ENCODE assay signal across 1 fruit fly cellular context in genomic region chr2L:13514945-13515687, dm6.
TF ChIP-seq lines count a peak whose summit lies in the region.

No protein-coding gene starts in this region.

TF ChIP-seq in whole organism, embryonic, 481 proteins besides CTCF, POLR2A, EP300 and RAD21 (continued from another document and continues in another):
- no peak for TF ChIP-seq ash1 (GFP tag; optimal IDR thresholded peaks at IDR 0.05; lab: Kevin White, UChicago)
- peak; percentile 7 for TF ChIP-seq fd3F (GFP tag; optimal IDR thresholded peaks at IDR 0.05; lab: Kevin White, UChicago)
- TF ChIP-seq CG9817 (tag; optimal IDR thresholded peaks at IDR 0.05; lab: Kevin White, UChicago) = peak; percentile 25
- no peak for TF ChIP-seq fd102C (GFP tag; optimal IDR thresholded peaks at IDR 0.05; lab: Kevin White, UChicago)
- peak; percentile 80 for TF ChIP-seq pb (GFP tag; optimal IDR thresholded peaks at IDR 0.05; lab: Kevin White, UChicago)
- peak; percentile 59 for TF ChIP-seq Ravus (GFP tag; IDR thresholded peaks at IDR 0.05; lab: Robert Waterston, UW)
- peak; percentile 65 for TF ChIP-seq CG2120 (GFP tag; optimal IDR thresholded peaks at IDR 0.05; lab: Kevin White, UChicago)
- TF ChIP-seq pros (GFP tag; optimal IDR thresholded peaks at IDR 0.05; lab: Kevin White, UChicago) = no peak
- peak; percentile 9 for TF ChIP-seq fu2 (GFP tag; optimal IDR thresholded peaks at IDR 0.05; lab: Kevin White, UChicago)
- peak; percentile 76 for TF ChIP-seq CG18476 (GFP tag; optimal IDR thresholded peaks at IDR 0.05; lab: Kevin White, UChicago)
- no peak for TF ChIP-seq Usf (GFP tag; optimal IDR thresholded peaks at IDR 0.05; lab: Kevin White, UChicago)
- TF ChIP-seq CG6813 (GFP tag; optimal IDR thresholded peaks at IDR 0.05; lab: Kevin White, UChicago) = peak; percentile 55
- no peak for TF ChIP-seq CG15601 (tag; optimal IDR thresholded peaks at IDR 0.05; lab: Kevin White, UChicago)
- TF ChIP-seq CG7745 (tag; optimal IDR thresholded peaks at IDR 0.05; lab: Kevin White, UChicago) = no peak
- peak; percentile 82 for TF ChIP-seq al (GFP tag; IDR thresholded peaks at IDR 0.05; lab: Robert Waterston, UW)
- peak; percentile 34 for TF ChIP-seq kah (GFP tag; optimal IDR thresholded peaks at IDR 0.05; lab: Kevin White, UChicago)
- TF ChIP-seq grn (GFP tag; optimal IDR thresholded peaks at IDR 0.05; lab: Kevin White, UChicago) = peak; percentile 0
- peak; percentile 83 for TF ChIP-seq CG1792 (GFP tag; optimal IDR thresholded peaks at IDR 0.05; lab: Kevin White, UChicago)
- no peak for TF ChIP-seq CG30020 (tag; optimal IDR thresholded peaks at IDR 0.05; lab: Kevin White, UChicago)
- TF ChIP-seq Mes4 (GFP tag; optimal IDR thresholded peaks at IDR 0.05; lab: Kevin White, UChicago) = peak; percentile 60
- no peak for TF ChIP-seq exex (tag; optimal IDR thresholded peaks at IDR 0.05; lab: Kevin White, UChicago)
- no peak for TF ChIP-seq nom (GFP tag; optimal IDR thresholded peaks at IDR 0.05; lab: Kevin White, UChicago)
- TF ChIP-seq CG34224 (GFP tag; IDR thresholded peaks at IDR 0.05; lab: Robert Waterston, UW; ENCODE audit: partially characterized antibody) = no peak
- TF ChIP-seq CG9437 (GFP tag; optimal IDR thresholded peaks at IDR 0.05; lab: Kevin White, UChicago) = peak; percentile 52
- peak; percentile 28; the same call in 1 of the 2 replicates for TF ChIP-seq CG4404 (GFP tag; IDR thresholded peaks at IDR 0.05; lab: Robert Waterston, UW)
- TF ChIP-seq bsh (GFP tag; optimal IDR thresholded peaks at IDR 0.05; lab: Kevin White, UChicago) = peak in 1 of 2 experiments; percentile 79
- TF ChIP-seq shn (GFP tag; optimal IDR thresholded peaks at IDR 0.05; lab: Kevin White, UChicago) = peak; percentile 39
- peak; percentile 60 to 86 for TF ChIP-seq dpn (GFP tag; optimal IDR thresholded peaks at IDR 0.05; lab: Kevin White, UChicago)
- TF ChIP-seq CG11093 (GFP tag; IDR thresholded peaks at IDR 0.05; lab: Robert Waterston, UW) = peak; percentile 72
- peak; percentile 72 for TF ChIP-seq NK7.1 (GFP tag; optimal IDR thresholded peaks at IDR 0.05; lab: Kevin White, UChicago)
- TF ChIP-seq ro (GFP tag; IDR thresholded peaks at IDR 0.05; lab: Robert Waterston, UW) = no peak
- peak; percentile 98 for TF ChIP-seq Med (GFP tag; lab: Kevin White, UChicago)
- peak; percentile 3 for TF ChIP-seq CG10209 (GFP tag; optimal IDR thresholded peaks at IDR 0.05; lab: Kevin White, UChicago)
- no peak for TF ChIP-seq kni (GFP tag; optimal IDR thresholded peaks at IDR 0.05; lab: Kevin White, UChicago)
- peak; percentile 20 for TF ChIP-seq psq (GFP tag; optimal IDR thresholded peaks at IDR 0.05; lab: Kevin White, UChicago)
- TF ChIP-seq chinmo (GFP tag; IDR thresholded peaks at IDR 0.05; lab: Robert Waterston, UW; ENCODE audit: partially characterized antibody) = no peak
- peak; percentile 82 for TF ChIP-seq ems (GFP tag; optimal IDR thresholded peaks at IDR 0.05; lab: Kevin White, UChicago)
- TF ChIP-seq schlank (tag; optimal IDR thresholded peaks at IDR 0.05; lab: Kevin White, UChicago) = no peak
- TF ChIP-seq Xrp1 (GFP tag; IDR thresholded peaks at IDR 0.05; lab: Robert Waterston, UW) = peak; percentile 83
- TF ChIP-seq CG11696 (GFP tag; IDR thresholded peaks at IDR 0.05; lab: Robert Waterston, UW) = peak; percentile 61
- TF ChIP-seq Pdp1 (GFP tag; optimal IDR thresholded peaks at IDR 0.05; lab: Kevin White, UChicago) = peak; percentile 62 to 86
- peak; percentile 39 for TF ChIP-seq chn (GFP tag; optimal IDR thresholded peaks at IDR 0.05; lab: Kevin White, UChicago)
- TF ChIP-seq H15 (GFP tag; IDR thresholded peaks at IDR 0.05; lab: Robert Waterston, UW) = peak; percentile 75
- no peak for TF ChIP-seq Lim3 (GFP tag; IDR thresholded peaks at IDR 0.05; lab: Robert Waterston, UW)
- TF ChIP-seq lbe (GFP tag; optimal IDR thresholded peaks at IDR 0.05; lab: Kevin White, UChicago) = no peak
- peak; percentile 56 for TF ChIP-seq danr (GFP tag; IDR thresholded peaks at IDR 0.05; lab: Robert Waterston, UW)
- TF ChIP-seq Side (GFP tag; optimal IDR thresholded peaks at IDR 0.05; lab: Kevin White, UChicago) = peak; percentile 73
- TF ChIP-seq Chrac-16 (GFP tag; optimal IDR thresholded peaks at IDR 0.05; lab: Kevin White, UChicago) = peak; percentile 24
- TF ChIP-seq CG15696 (tag; optimal IDR thresholded peaks at IDR 0.05; lab: Kevin White, UChicago) = peak; percentile 48
- no peak for TF ChIP-seq CG14860 (GFP tag; IDR thresholded peaks at IDR 0.05; lab: Robert Waterston, UW; ENCODE audit: partially characterized antibody)
- peak; percentile 49 for TF ChIP-seq tin (GFP tag; optimal IDR thresholded peaks at IDR 0.05; lab: Kevin White, UChicago)
- no peak for TF ChIP-seq mld (GFP tag; IDR thresholded peaks at IDR 0.05; lab: Robert Waterston, UW; ENCODE audit: partially characterized antibody)
- TF ChIP-seq knrl (GFP tag; IDR thresholded peaks at IDR 0.05; lab: Robert Waterston, UW; ENCODE audit: partially characterized antibody) = no peak
- peak; percentile 72 for TF ChIP-seq Meics (GFP tag; optimal IDR thresholded peaks at IDR 0.05; lab: Kevin White, UChicago)
- TF ChIP-seq ham (GFP tag; IDR thresholded peaks at IDR 0.05; lab: Robert Waterston, UW) = no peak
- peak; percentile 68 for TF ChIP-seq CG14050 (GFP tag; IDR thresholded peaks at IDR 0.05; lab: Robert Waterston, UW)
- TF ChIP-seq CG1832 (GFP tag; optimal IDR thresholded peaks at IDR 0.05; lab: Kevin White, UChicago) = no peak
- peak; percentile 43 for TF ChIP-seq ttk (GFP tag; IDR thresholded peaks at IDR 0.05; lab: Robert Waterston, UW)
- peak; percentile 62 for TF ChIP-seq ap (GFP tag; IDR thresholded peaks at IDR 0.05; lab: Robert Waterston, UW)
- TF ChIP-seq fd64A (GFP tag; optimal IDR thresholded peaks at IDR 0.05; lab: Kevin White, UChicago) = no peak
- peak in 1 of 3 experiments; percentile 31 for TF ChIP-seq Stat92E (GFP tag; optimal IDR thresholded peaks at IDR 0.05; lab: Kevin White, UChicago)
- TF ChIP-seq ac (GFP tag; optimal IDR thresholded peaks at IDR 0.05; lab: Kevin White, UChicago) = no peak
- no peak for TF ChIP-seq gfzf (GFP tag; optimal IDR thresholded peaks at IDR 0.05; lab: Kevin White, UChicago)
- TF ChIP-seq pfk (GFP tag; optimal IDR thresholded peaks at IDR 0.05; lab: Kevin White, UChicago) = no peak
- peak; percentile 7 for TF ChIP-seq jing (GFP tag; optimal IDR thresholded peaks at IDR 0.05; lab: Kevin White, UChicago)
- peak; percentile 60 for TF ChIP-seq Atf-2 (GFP tag; optimal IDR thresholded peaks at IDR 0.05; lab: Kevin White, UChicago)
- peak; percentile 81 for TF ChIP-seq gem (tag; optimal IDR thresholded peaks at IDR 0.05; lab: Kevin White, UChicago)
- peak; percentile 44 for TF ChIP-seq CG30431 (GFP tag; optimal IDR thresholded peaks at IDR 0.05; lab: Kevin White, UChicago)
- peak; percentile 47 for TF ChIP-seq her (GFP tag; optimal IDR thresholded peaks at IDR 0.05; lab: Kevin White, UChicago)
- peak; percentile 72 for TF ChIP-seq Ets97D (GFP tag; optimal IDR thresholded peaks at IDR 0.05; lab: Kevin White, UChicago)
- TF ChIP-seq zf30C (GFP tag; optimal IDR thresholded peaks at IDR 0.05; lab: Kevin White, UChicago) = peak; percentile 11
- peak; percentile 67 for TF ChIP-seq CG11456 (GFP tag; IDR thresholded peaks at IDR 0.05; lab: Robert Waterston, UW)
- peak; percentile 58; the same call in 1 of the 2 replicates for TF ChIP-seq Atf6 (GFP tag; IDR thresholded peaks at IDR 0.05; lab: Robert Waterston, UW)
- TF ChIP-seq MTF-1 (GFP tag; optimal IDR thresholded peaks at IDR 0.05; lab: Kevin White, UChicago; ENCODE audit: borderline replicate concordance) = no peak
- no peak for TF ChIP-seq Adf1 (GFP tag; IDR thresholded peaks at IDR 0.05; lab: Robert Waterston, UW)
- peak; percentile 52 for TF ChIP-seq dati (GFP tag; IDR thresholded peaks at IDR 0.05; lab: Robert Waterston, UW)
- peak; percentile 27; the same call in 1 of the 3 replicates for TF ChIP-seq sr (GFP tag; IDR thresholded peaks at IDR 0.05; lab: Robert Waterston, UW)
- TF ChIP-seq CG5180 (GFP tag; optimal IDR thresholded peaks at IDR 0.05; lab: Kevin White, UChicago) = peak; percentile 62
- peak; percentile 92 for TF ChIP-seq Ada2b (GFP tag; IDR thresholded peaks at IDR 0.05; lab: Robert Waterston, UW)
- TF ChIP-seq E2f1 (GFP tag; IDR thresholded peaks at IDR 0.05; lab: Robert Waterston, UW) = peak; percentile 82
- TF ChIP-seq CG9215 (GFP tag; IDR thresholded peaks at IDR 0.05; lab: Robert Waterston, UW) = peak; percentile 51; the same call in 1 of the 2 replicates
- TF ChIP-seq HLH3B (GFP tag; IDR thresholded peaks at IDR 0.05; lab: Robert Waterston, UW) = peak; percentile 68; the same call in 1 of the 2 replicates
- no peak for TF ChIP-seq insv (GFP tag; optimal IDR thresholded peaks at IDR 0.05; lab: Kevin White, UChicago)
- peak; percentile 40 for TF ChIP-seq CG3847 (GFP tag; IDR thresholded peaks at IDR 0.05; lab: Robert Waterston, UW)
- peak; percentile 49 for TF ChIP-seq trem (tag; optimal IDR thresholded peaks at IDR 0.05; lab: Kevin White, UChicago)
- TF ChIP-seq abd-A (tag; optimal IDR thresholded peaks at IDR 0.05; lab: Kevin White, UChicago) = no peak
- TF ChIP-seq C15 (GFP tag; IDR thresholded peaks at IDR 0.05; lab: Robert Waterston, UW) = peak; percentile 62; the same call in 1 of the 3 replicates
- TF ChIP-seq klu (GFP tag; IDR thresholded peaks at IDR 0.05; lab: Robert Waterston, UW) = peak; percentile 6; the same call in 1 of the 2 replicates
- TF ChIP-seq CkIIα-i1 (GFP tag; IDR thresholded peaks at IDR 0.05; lab: Robert Waterston, UW) = no peak; the same call in 1 of the 2 replicates
- peak; percentile 51 for TF ChIP-seq CG8944 (GFP tag; optimal IDR thresholded peaks at IDR 0.05; lab: Kevin White, UChicago)
- TF ChIP-seq CG1233 (GFP tag; optimal IDR thresholded peaks at IDR 0.05; lab: Kevin White, UChicago) = peak; percentile 72
- no peak for TF ChIP-seq inv (GFP tag; IDR thresholded peaks at IDR 0.05; lab: Robert Waterston, UW; ENCODE audit: partially characterized antibody)
- TF ChIP-seq CG6765 (GFP tag; optimal IDR thresholded peaks at IDR 0.05; lab: Kevin White, UChicago) = no peak
- TF ChIP-seq D19A (tag; optimal IDR thresholded peaks at IDR 0.05; lab: Kevin White, UChicago) = peak; percentile 83
- TF ChIP-seq Dp (GFP tag; optimal IDR thresholded peaks at IDR 0.05; lab: Kevin White, UChicago) = no peak
- TF ChIP-seq lilli (GFP tag; optimal IDR thresholded peaks at IDR 0.05; lab: Kevin White, UChicago) = peak; percentile 65
- TF ChIP-seq Sry-β (GFP tag; optimal IDR thresholded peaks at IDR 0.05; lab: Kevin White, UChicago) = no peak
- TF ChIP-seq fd96Cb (tag; optimal IDR thresholded peaks at IDR 0.05; lab: Kevin White, UChicago) = peak; percentile 69
- peak; percentile 90 for TF ChIP-seq CG13624 (GFP tag; optimal IDR thresholded peaks at IDR 0.05; lab: Kevin White, UChicago)
- TF ChIP-seq BEAF-32 (GFP tag; optimal IDR thresholded peaks at IDR 0.05; lab: Kevin White, UChicago) = no peak
- TF ChIP-seq ssp (GFP tag; IDR thresholded peaks at IDR 0.05; lab: Robert Waterston, UW) = no peak
- TF ChIP-seq gcm (GFP tag; optimal IDR thresholded peaks at IDR 0.05; lab: Kevin White, UChicago) = peak; percentile 7
- TF ChIP-seq bbx (GFP tag; IDR thresholded peaks at IDR 0.05; lab: Robert Waterston, UW; ENCODE audit: partially characterized antibody) = no peak
- TF ChIP-seq emc (GFP tag; optimal IDR thresholded peaks at IDR 0.05; lab: Kevin White, UChicago) = peak; percentile 87
- TF ChIP-seq Dip3 (GFP tag; optimal IDR thresholded peaks at IDR 0.05; lab: Kevin White, UChicago) = peak; percentile 46
- no peak for TF ChIP-seq pzg (GFP tag; optimal IDR thresholded peaks at IDR 0.05; lab: Kevin White, UChicago)
- TF ChIP-seq amos (GFP tag; IDR thresholded peaks at IDR 0.05; lab: Robert Waterston, UW; ENCODE audit: partially characterized antibody) = no peak
- TF ChIP-seq CG17328 (GFP tag; IDR thresholded peaks at IDR 0.05; lab: Robert Waterston, UW) = peak; percentile 77
- no peak for TF ChIP-seq CG3407 (GFP tag; optimal IDR thresholded peaks at IDR 0.05; lab: Kevin White, UChicago)
- TF ChIP-seq grau (tag; optimal IDR thresholded peaks at IDR 0.05; lab: Kevin White, UChicago) = peak; percentile 38
- peak; percentile 67 for TF ChIP-seq Dek (tag; optimal IDR thresholded peaks at IDR 0.05; lab: Kevin White, UChicago)
- TF ChIP-seq Hr39 (optimal IDR thresholded peaks at IDR 0.05; lab: Kevin White, UChicago) = no peak
- peak; percentile 80 for TF ChIP-seq mam (GFP tag; optimal IDR thresholded peaks at IDR 0.05; lab: Kevin White, UChicago)
- no peak for TF ChIP-seq CG33557 (GFP tag; optimal IDR thresholded peaks at IDR 0.05; lab: Kevin White, UChicago)
- TF ChIP-seq CG18619 (GFP tag; optimal IDR thresholded peaks at IDR 0.05; lab: Kevin White, UChicago) = peak; percentile 35
- peak; percentile 61; the same call in 1 of the 3 replicates for TF ChIP-seq otp (GFP tag; IDR thresholded peaks at IDR 0.05; lab: Robert Waterston, UW)
- no peak for TF ChIP-seq usp (GFP tag; optimal IDR thresholded peaks at IDR 0.05; lab: Kevin White, UChicago)
- peak; percentile 55 for TF ChIP-seq Myb (GFP tag; optimal IDR thresholded peaks at IDR 0.05; lab: Kevin White, UChicago)
- TF ChIP-seq Lhr (GFP tag; optimal IDR thresholded peaks at IDR 0.05; lab: Kevin White, UChicago) = no peak
- TF ChIP-seq Nf-YB (GFP tag; optimal IDR thresholded peaks at IDR 0.05; lab: Kevin White, UChicago) = no peak
- no peak for TF ChIP-seq ken (GFP tag; IDR thresholded peaks at IDR 0.05; lab: Robert Waterston, UW)
- no peak for TF ChIP-seq CG17912 (GFP tag; optimal IDR thresholded peaks at IDR 0.05; lab: Kevin White, UChicago)
- TF ChIP-seq dimm (GFP tag; IDR thresholded peaks at IDR 0.05; lab: Robert Waterston, UW) = peak; percentile 59
- TF ChIP-seq CG2875 (GFP tag; optimal IDR thresholded peaks at IDR 0.05; lab: Kevin White, UChicago) = no peak
- peak; percentile 70 for TF ChIP-seq Oli (tag; optimal IDR thresholded peaks at IDR 0.05; lab: Kevin White, UChicago)
- no peak for TF ChIP-seq hkb (optimal IDR thresholded peaks at IDR 0.05; lab: Kevin White, UChicago)
- TF ChIP-seq hkb (GFP tag; IDR thresholded peaks at IDR 0.05; lab: Robert Waterston, UW) = peak; percentile 88
- TF ChIP-seq vfl (GFP tag; optimal IDR thresholded peaks at IDR 0.05; lab: Kevin White, UChicago) = no peak
- TF ChIP-seq salm (tag; optimal IDR thresholded peaks at IDR 0.05; lab: Kevin White, UChicago) = no peak
- peak; percentile 90 for TF ChIP-seq CG11504 (tag; optimal IDR thresholded peaks at IDR 0.05; lab: Kevin White, UChicago)
- TF ChIP-seq CG12104 (GFP tag; optimal IDR thresholded peaks at IDR 0.05; lab: Kevin White, UChicago) = peak; percentile 76
- TF ChIP-seq sim (GFP tag; IDR thresholded peaks at IDR 0.05; lab: Robert Waterston, UW) = no peak
- TF ChIP-seq CG16815 (GFP tag; optimal IDR thresholded peaks at IDR 0.05; lab: Kevin White, UChicago) = no peak
